Worm (Caenorhabditis elegans): ENCODE measurements around the gene let-413.

Gene let-413

DNA sequence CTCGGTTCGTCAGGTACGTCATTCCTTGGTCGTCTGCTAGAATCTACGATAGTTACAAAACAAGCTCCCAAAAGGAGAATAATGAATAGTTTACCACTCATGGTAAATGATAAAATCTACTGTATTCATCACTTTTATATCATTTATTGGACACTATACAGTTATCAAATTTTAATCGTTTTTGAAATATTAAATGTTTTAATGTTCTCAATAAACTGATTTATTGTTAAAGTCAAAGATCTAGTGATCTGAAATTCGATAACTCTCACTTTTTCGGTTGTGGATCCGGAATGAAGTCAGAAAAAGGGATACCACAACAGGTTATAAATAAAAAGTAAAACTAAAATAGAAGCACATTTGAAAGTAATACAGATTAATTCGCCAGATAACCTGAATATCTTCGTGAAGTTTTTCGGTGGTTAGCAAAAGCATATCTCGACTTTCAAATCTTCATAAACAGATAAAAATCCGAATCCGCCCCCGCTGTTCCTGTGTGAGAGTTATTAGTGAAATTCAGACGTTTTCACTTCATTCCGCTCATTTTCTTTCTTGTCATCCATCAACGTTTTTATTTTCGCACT is 18.7 kb downstream of the let-413 start, which contains the start of the genes clec-217 and F26D11.2:
clec-217 (minus strand) TSS at position 101 of the 581 bp plus-strand sequence.
F26D11.2 (plus strand) TSS at position 531 of the 581 bp plus-strand sequence.
- TF ChIP-seq dao-5 (tag; optimal IDR thresholded peaks at IDR 0.05) (no peak), W03F9.2 (tag; optimal IDR thresholded peaks at IDR 0.05) (no peak), him-1 (tag; optimal IDR thresholded peaks at IDR 0.05) (no peak)

DNA sequence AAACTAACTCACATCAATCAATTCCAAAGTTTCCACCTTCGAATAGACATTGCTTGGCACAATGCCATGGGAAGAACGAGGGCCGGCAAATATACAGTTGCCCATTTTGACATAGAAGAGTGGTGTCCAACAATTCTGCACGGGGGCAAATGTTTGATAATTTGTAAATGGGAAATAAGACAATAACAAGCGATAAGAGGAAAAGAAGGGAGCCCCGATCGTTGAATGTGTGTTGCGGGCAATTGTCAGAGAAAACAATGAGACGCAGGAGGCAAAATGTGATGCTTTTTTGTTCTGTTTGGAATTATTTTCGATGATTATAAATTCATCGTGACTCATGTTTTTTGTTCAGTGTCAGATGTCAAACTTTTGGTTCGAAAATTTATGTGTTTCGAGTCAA is 21.4 kb downstream of the let-413 start, which contains the start of gene pals-34:
pals-34 (minus strand) TSS at position 280 of the 400 bp plus-strand sequence.
- TF ChIP-seq him-1 (tag; optimal IDR thresholded peaks at IDR 0.05), result no peak
- TF ChIP-seq W03F9.2 (tag; optimal IDR thresholded peaks at IDR 0.05), result no peak
- no peak for TF ChIP-seq dao-5 (tag; optimal IDR thresholded peaks at IDR 0.05)

DNA sequence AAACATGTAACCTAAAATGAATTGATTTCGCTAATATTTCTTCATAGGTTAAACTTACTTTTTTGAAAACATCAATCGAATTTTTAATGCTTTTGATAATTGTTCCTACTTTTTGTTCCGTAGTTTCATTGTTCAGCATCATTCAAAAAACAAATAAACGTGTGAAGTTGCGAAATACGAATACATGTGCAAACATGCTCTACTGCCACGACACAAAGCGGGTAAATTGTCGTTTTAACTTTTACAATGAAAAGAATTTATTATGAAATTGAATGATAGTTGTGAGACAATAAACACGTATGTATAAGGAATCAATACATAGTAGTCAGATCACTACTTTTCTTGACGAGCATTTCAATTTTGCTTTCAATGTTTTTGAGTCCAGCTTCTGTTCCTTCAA is 22.4 kb downstream of the let-413 start, which contains the start of gene F26D11.12:
F26D11.12 (minus strand) TSS at position 145 of the 400 bp plus-strand sequence.
- TF ChIP-seq him-1 (tag; optimal IDR thresholded peaks at IDR 0.05) (no peak), W03F9.2 (tag; optimal IDR thresholded peaks at IDR 0.05) (peak; percentile 5), dao-5 (tag; optimal IDR thresholded peaks at IDR 0.05) (no peak)

DNA sequence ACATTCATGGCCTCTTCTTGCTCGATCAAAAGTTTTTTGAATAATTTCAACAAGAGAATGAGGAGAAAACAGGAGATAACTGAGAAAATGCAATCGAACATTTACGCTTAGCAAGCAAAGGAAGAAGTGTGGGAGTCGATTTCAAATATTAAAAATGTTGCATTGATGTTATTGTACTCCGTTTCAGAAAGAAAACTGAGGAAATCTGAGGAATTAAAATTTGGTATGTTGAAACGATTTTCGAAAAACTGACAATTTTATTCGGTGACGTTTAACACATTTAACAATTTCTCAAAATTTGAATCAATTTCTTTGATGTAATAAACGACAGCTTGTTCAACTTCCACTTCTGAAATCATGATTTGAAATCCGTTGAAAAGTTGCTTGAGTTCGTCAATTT is 23.0 kb downstream of the let-413 start, which contains the start of gene F26D11.13:
F26D11.13 (minus strand) TSS at position 101 of the 400 bp plus-strand sequence.
- TF ChIP-seq dao-5 (tag; optimal IDR thresholded peaks at IDR 0.05), result no peak
- TF ChIP-seq him-1 (tag; optimal IDR thresholded peaks at IDR 0.05), result no peak
- TF ChIP-seq W03F9.2 (tag; optimal IDR thresholded peaks at IDR 0.05), result no peak

DNA sequence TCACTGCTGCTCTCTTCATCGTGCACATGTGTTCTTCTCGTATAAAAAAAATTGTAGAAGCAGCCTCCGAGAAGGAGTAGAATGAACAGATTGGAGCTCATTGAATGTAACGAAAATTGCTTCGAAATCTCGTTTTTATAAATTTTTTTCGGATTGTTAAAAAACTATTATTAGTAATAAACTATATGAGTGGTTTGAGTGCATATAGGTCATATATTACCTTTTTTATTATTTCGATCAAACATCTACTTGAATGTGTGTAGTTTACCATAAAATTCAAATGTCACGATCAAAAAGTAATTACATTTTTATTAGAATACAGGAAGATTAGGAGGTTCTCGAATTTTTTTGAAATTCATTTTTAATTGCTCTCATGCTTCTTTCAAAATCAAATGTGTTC is 24.7 kb downstream of the let-413 start, which contains the start of gene clec-216:
clec-216 (minus strand) TSS at position 101 of the 400 bp plus-strand sequence.
- no peak for TF ChIP-seq W03F9.2 (tag; optimal IDR thresholded peaks at IDR 0.05)
- no peak for TF ChIP-seq dao-5 (tag; optimal IDR thresholded peaks at IDR 0.05)
- TF ChIP-seq him-1 (tag; optimal IDR thresholded peaks at IDR 0.05), result no peak

DNA sequence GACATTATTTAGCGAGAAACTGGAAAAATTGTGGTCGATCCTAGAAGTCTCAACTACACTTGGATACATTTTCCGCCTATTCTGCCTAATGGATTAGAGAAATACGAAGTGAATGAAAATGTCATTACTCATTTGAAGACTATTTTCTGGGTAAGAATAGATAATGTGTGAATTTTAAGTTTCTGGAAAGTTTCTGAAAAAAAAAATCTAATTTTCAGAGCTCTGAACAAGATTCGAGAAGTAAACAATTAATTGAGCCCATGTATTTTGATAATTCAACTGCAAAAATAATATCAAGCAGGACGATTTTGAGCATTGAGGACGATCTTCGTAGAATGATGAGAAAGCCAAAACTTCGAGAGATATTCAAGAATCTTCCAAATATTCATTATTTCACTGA is 31.3 kb downstream of the let-413 start:
- no peak for TF ChIP-seq dao-5 (tag; optimal IDR thresholded peaks at IDR 0.05)
- TF ChIP-seq W03F9.2 (tag; optimal IDR thresholded peaks at IDR 0.05), result no peak
- no peak for TF ChIP-seq him-1 (tag; optimal IDR thresholded peaks at IDR 0.05)

DNA sequence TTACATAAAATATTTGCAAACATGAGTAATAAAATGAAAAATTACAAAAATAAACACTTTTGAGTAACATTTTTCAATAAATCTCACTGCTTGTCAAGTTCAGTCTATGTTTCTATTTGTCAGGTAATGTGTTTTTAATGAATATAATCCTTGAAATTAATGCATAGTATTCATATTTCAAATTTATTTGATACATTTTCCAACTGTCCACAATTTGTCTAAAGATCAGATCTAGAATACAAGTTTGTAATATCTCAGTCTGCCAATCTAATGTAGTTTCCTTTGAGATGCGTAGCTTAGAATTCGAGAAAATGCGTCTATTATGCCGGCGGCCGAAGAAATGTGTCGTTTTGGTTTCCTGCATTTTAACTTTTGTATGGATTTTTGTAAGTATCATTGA is 34.0 kb downstream of the let-413 start, which contains the start of gene Y97E10B.1:
Y97E10B.1 (plus strand) TSS at position 301 of the 400 bp plus-strand sequence.
- TF ChIP-seq W03F9.2 (tag; optimal IDR thresholded peaks at IDR 0.05), result no peak
- TF ChIP-seq him-1 (tag; optimal IDR thresholded peaks at IDR 0.05), result no peak
- no peak for TF ChIP-seq dao-5 (tag; optimal IDR thresholded peaks at IDR 0.05)

DNA sequence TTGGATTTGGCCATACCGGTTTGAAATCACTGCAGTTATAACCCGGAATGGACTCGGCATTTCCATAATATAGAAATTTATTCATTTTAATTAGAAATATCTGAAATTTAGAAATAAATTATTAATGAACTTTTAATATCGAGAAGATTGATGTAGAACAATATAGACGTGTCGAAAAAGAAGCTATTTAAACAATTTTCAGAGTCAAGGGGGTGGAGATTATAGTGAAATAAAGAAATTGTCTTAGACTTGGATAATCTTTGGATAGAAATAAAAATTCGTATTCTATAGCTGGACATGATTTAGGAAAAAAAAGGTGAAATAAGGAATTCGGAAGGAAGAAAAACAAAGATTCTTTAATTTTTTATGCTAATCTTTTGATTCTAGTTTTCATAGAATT is 37.3 kb downstream of the let-413 start, which contains the start of gene srt-53:
srt-53 (minus strand) TSS at position 101 of the 400 bp plus-strand sequence.
- no peak for TF ChIP-seq dao-5 (tag; optimal IDR thresholded peaks at IDR 0.05)
- no peak for TF ChIP-seq W03F9.2 (tag; optimal IDR thresholded peaks at IDR 0.05)
- no peak for TF ChIP-seq him-1 (tag; optimal IDR thresholded peaks at IDR 0.05)

DNA sequence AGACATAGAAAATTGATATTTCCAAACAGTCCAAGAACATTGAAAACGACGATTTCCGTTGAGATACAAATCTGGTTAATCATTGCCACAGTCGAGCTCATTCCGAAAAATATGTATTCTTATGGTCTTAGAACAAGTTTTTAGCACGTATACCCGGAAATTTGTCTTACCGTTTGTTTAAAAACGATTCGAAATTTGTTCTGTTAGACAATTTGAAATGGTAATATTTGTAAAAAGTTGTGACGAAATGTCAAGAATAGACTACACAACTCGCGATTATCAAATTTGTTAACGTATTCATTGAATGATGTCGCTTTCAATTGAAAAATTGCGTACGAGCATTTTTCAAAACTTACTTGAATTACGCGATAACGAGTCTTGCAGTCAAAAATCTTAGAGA is 40.4 kb downstream of the let-413 start, which contains the start of gene srsx-3:
srsx-3 (minus strand) TSS at position 101 of the 400 bp plus-strand sequence.
- TF ChIP-seq him-1 (tag; optimal IDR thresholded peaks at IDR 0.05), result no peak
- no peak for TF ChIP-seq dao-5 (tag; optimal IDR thresholded peaks at IDR 0.05)
- no peak for TF ChIP-seq W03F9.2 (tag; optimal IDR thresholded peaks at IDR 0.05)

DNA sequence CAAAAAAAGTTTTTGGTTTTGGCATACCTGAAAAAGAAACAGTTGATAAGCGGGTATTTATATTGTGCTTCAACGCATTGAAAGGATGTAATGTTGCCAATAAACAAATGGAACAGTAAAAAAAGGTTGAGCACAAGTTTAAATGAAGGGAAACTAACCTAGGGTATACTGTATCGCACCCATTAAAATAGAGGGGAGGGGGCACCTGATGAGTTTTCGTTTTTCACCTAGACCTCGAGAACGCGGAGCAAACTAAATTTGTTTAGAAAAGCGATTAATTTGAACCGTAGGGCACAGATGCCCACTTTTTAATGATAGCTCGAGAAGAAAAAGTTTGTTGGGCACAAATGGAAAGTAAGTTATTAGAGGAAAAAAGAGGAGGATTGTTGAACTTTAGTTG is 44.6 kb downstream of the let-413 start, which contains the start of gene ncx-10:
ncx-10 (minus strand) TSS at position 101 of the 400 bp plus-strand sequence.
- TF ChIP-seq him-1 (tag; optimal IDR thresholded peaks at IDR 0.05) (no peak), W03F9.2 (tag; optimal IDR thresholded peaks at IDR 0.05) (no peak), dao-5 (tag; optimal IDR thresholded peaks at IDR 0.05) (no peak)

DNA sequence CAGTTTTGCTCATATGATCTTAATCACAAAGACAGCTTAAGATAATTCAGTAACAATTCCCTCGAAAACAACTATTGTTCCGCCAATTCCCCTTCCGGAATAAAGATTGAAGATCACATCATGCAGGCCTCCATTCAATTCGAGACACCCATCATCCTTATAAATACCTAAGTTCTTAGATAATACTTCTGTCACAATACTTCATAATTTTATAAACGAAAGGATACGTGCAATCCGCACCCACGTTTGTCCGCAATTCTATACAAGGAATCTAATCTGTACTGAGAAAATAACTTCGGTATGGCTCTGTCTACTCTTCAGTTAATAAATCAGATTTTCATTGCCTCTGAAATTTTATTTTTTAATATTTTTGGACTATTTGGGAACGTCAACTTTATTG is 48.9 kb downstream of the let-413 start, which contains the start of gene srsx-5:
srsx-5 (plus strand) TSS at position 301 of the 400 bp plus-strand sequence.
- no peak for TF ChIP-seq him-1 (tag; optimal IDR thresholded peaks at IDR 0.05)
- TF ChIP-seq dao-5 (tag; optimal IDR thresholded peaks at IDR 0.05), result no peak
- TF ChIP-seq W03F9.2 (tag; optimal IDR thresholded peaks at IDR 0.05), result no peak

DNA sequence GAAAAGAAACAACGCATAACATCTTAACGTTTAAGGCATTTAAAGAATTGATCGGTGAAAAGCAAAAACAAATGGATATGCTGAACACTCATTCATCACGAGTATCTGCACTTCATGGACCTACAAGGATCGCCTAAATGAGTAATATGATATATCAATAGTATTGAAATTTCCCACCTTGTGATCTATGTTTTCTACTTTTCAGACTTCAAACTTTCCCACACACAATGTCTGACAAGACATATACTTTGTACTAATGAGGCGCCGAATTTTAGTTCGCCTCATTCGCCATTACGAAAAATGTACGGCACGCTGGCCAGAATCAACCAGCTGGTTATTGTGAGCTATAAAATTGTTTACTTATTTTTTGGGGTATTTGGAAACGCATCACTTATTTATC is 50.8 kb downstream of the let-413 start, which contains the start of gene srsx-6:
srsx-6 (plus strand) TSS at position 301 of the 400 bp plus-strand sequence.
- TF ChIP-seq dao-5 (tag; optimal IDR thresholded peaks at IDR 0.05) (no peak), him-1 (tag; optimal IDR thresholded peaks at IDR 0.05) (no peak), W03F9.2 (tag; optimal IDR thresholded peaks at IDR 0.05) (no peak)

DNA sequence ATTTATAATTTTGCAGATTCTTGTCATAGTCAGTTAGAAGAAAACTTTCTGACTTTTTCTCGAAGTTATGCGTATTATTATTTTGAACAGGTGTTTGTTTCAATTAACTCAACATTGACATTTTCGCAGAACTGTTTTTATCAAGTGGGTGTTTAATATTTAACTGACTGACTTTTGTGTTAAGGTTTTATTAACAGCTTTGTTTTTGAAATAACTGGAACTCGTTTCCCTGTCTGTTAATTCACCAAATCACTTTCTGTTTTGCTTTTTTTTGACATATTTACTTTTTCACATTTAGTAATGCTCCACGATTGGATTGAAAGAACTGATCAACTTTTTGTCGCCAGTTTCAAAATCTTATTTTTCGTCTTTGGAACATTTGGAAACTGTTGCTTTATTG is 52.1 kb downstream of the let-413 start, which contains the start of gene srsx-7:
srsx-7 (plus strand) TSS at position 301 of the 400 bp plus-strand sequence.
- no peak for TF ChIP-seq dao-5 (tag; optimal IDR thresholded peaks at IDR 0.05)
- TF ChIP-seq him-1 (tag; optimal IDR thresholded peaks at IDR 0.05), result no peak
- no peak for TF ChIP-seq W03F9.2 (tag; optimal IDR thresholded peaks at IDR 0.05)

Measured in whole organism, L4/young adult.